Fruit fly (Drosophila melanogaster): Measurements from ENCODE around the gene Ugalt.

The Ugalt gene

DNA sequence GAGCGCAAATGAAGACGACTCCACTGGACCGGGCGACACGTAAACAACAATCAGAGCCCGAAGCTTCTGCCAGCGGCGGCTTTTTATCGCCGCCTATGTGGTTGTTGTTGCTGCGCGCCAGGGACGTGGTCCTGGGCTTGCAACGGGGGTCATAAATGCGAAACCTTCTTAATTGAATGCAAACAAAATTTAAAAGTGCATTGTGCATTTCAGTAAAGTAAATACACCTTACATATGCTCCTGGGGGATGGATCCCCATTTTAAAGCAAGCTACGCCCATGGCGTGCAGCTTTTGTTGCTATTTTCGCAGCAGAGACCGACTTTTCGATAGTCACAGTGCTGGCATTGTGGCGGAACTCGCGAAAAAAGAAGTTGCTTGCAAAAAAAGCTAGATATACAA lies at the start of gene Ugalt (continued):
- TF ChIP-seq Doc3 (GFP tag; IDR thresholded peaks at IDR 0.05; ENCODE audit: partially characterized antibody) (no peak), CG4424 (GFP tag; optimal IDR thresholded peaks at IDR 0.05) (peak; percentile 100), Bdp1 (GFP tag; optimal IDR thresholded peaks at IDR 0.05) (peak; percentile 98), Nf-YC (tag; optimal IDR thresholded peaks at IDR 0.05) (peak; percentile 96), Myb (GFP tag; optimal IDR thresholded peaks at IDR 0.05) (peak; percentile 99), her (GFP tag; optimal IDR thresholded peaks at IDR 0.05) (peak; percentile 99), Hsf (GFP tag; optimal IDR thresholded peaks at IDR 0.05) (peak; percentile 100), Nf-YA (GFP tag; IDR thresholded peaks at IDR 0.05) (peak; percentile 100), Hand (GFP tag; optimal IDR thresholded peaks at IDR 0.05) (peak; percentile 100), CG16779 (GFP tag; IDR thresholded peaks at IDR 0.05) (peak; percentile 100), row (GFP tag; IDR thresholded peaks at IDR 0.05) (peak; percentile 100), Sin3A (optimal IDR thresholded peaks at IDR 0.05) (no peak), Usf (GFP tag; optimal IDR thresholded peaks at IDR 0.05) (peak; percentile 100), Hr3 (GFP tag; optimal IDR thresholded peaks at IDR 0.05) (peak; percentile 100), dpn (GFP tag; optimal IDR thresholded peaks at IDR 0.05) (peak; percentile 100), HLH4C (GFP tag; IDR thresholded peaks at IDR 0.05; ENCODE audit: partially characterized antibody) (0 out of 3 replicates have a peak, but pooled peaks have one; percentile 40), Hmx (GFP tag; optimal IDR thresholded peaks at IDR 0.05) (peak; percentile 99), repo (GFP tag; optimal IDR thresholded peaks at IDR 0.05) (peak; percentile 100), fu2 (GFP tag; optimal IDR thresholded peaks at IDR 0.05) (peak; percentile 100), CG4328 (GFP tag; optimal IDR thresholded peaks at IDR 0.05) (peak; percentile 100), Six4 (GFP tag; optimal IDR thresholded peaks at IDR 0.05) (peak; percentile 100), Kr (GFP tag; optimal IDR thresholded peaks at IDR 0.05) (peak; percentile 96), CG17912 (GFP tag; optimal IDR thresholded peaks at IDR 0.05) (peak; percentile 99), Med (GFP tag) (peak; percentile 100), Doc2 (GFP tag; IDR thresholded peaks at IDR 0.05) (peak; percentile 100), CG4730 (GFP tag; IDR thresholded peaks at IDR 0.05) (peak; percentile 100), Neu2 (GFP tag; optimal IDR thresholded peaks at IDR 0.05; ENCODE audit: borderline replicate concordance) (peak; percentile 100), Fer1 (GFP tag; optimal IDR thresholded peaks at IDR 0.05) (peak; percentile 100), CG6654 (GFP tag; optimal IDR thresholded peaks at IDR 0.05) (peak; percentile 98), slbo (GFP tag; IDR thresholded peaks at IDR 0.05) (peak; percentile 100), kni (GFP tag; optimal IDR thresholded peaks at IDR 0.05) (peak; percentile 100), C15 (GFP tag; IDR thresholded peaks at IDR 0.05) (peak; percentile 100), chn (GFP tag; optimal IDR thresholded peaks at IDR 0.05) (peak; percentile 100), Jarid2 (GFP tag; optimal IDR thresholded peaks at IDR 0.05) (peak; percentile 100), CG1647 (GFP tag; optimal IDR thresholded peaks at IDR 0.05) (peak; percentile 100), Gsc (GFP tag; IDR thresholded peaks at IDR 0.05) (peak; percentile 100), ro (GFP tag; IDR thresholded peaks at IDR 0.05) (peak; percentile 100), wor (GFP tag; IDR thresholded peaks at IDR 0.05) (peak; percentile 100), run (tag; optimal IDR thresholded peaks at IDR 0.05) (peak; percentile 100), hth (optimal IDR thresholded peaks at IDR 0.05) (no peak), CG6254 (GFP tag; optimal IDR thresholded peaks at IDR 0.05) (peak; percentile 99), CG10267 (tag; optimal IDR thresholded peaks at IDR 0.05) (peak; percentile 100), Atf3 (GFP tag; optimal IDR thresholded peaks at IDR 0.05) (peak; percentile 100), pb (GFP tag; optimal IDR thresholded peaks at IDR 0.05) (peak; percentile 100), CG34422 (GFP tag; IDR thresholded peaks at IDR 0.05) (peak; percentile 100), CG11560 (tag; IDR thresholded peaks at IDR 0.05) (peak; percentile 98), Spps (tag; optimal IDR thresholded peaks at IDR 0.05) (peak; percentile 100), Atf6 (GFP tag; IDR thresholded peaks at IDR 0.05) (peak; percentile 100), Bgb (GFP tag; IDR thresholded peaks at IDR 0.05; ENCODE audit: partially characterized antibody) (peak; percentile 50), Ets97D (GFP tag; optimal IDR thresholded peaks at IDR 0.05) (peak; percentile 98), CG12659 (GFP tag; optimal IDR thresholded peaks at IDR 0.05) (peak; percentile 100)

Data from whole organism, embryonic.